Worm (Caenorhabditis elegans) whole organism, L1 larva: Measurements from ENCODE around the gene R10D12.13.

Source experiments
- C34B4.2 ChIP-seq: sonication (generic microtip); optimal IDR thresholded peaks from 2 replicates; lab custom pipeline; 2017; ENCODE audit warnings: mild to moderate bottlenecking, missing genetic modification characterization, missing compliant biosample characterization
- aha-1 ChIP-seq: fragments of 150-350 bp; optimal IDR thresholded peaks from 2 replicates; lab custom pipeline; 2014; ENCODE audit warnings: missing biosample characterization, missing genetic modification characterization
- dpl-1 ChIP-seq, 3 experiments: fragments of 150-350 bp in 2 of 3; sonication (generic microtip) in 1 of 3; optimal IDR thresholded peaks; 2 replicates each; lab custom pipeline; 2014 to 2017; ENCODE audit warnings: missing biosample characterization in 3 of 3, missing genetic modification characterization in 3 of 3, missing genetic modification reagents in 3 of 3
- fkh-10 ChIP-seq: sonication (generic microtip); optimal IDR thresholded peaks from 2 replicates; lab custom pipeline; 2017; ENCODE audit warnings: missing biosample characterization, missing genetic modification reagents, missing genetic modification characterization
- hlh-4 ChIP-seq: sonication (generic microtip); optimal IDR thresholded peaks from 2 replicates; lab custom pipeline; 2016; ENCODE audit warnings: mild to moderate bottlenecking, missing genetic modification characterization, missing compliant biosample characterization
- nhr-19 ChIP-seq: fragments of 200-800 bp; sonication (Bioruptor generic); conservative IDR thresholded peaks from 2 replicates; pipeline ENCODE4 v1.3.6; 2022; ENCODE audit warnings: missing genetic modification characterization, missing compliant biosample characterization

- TF ChIP-seq dpl-1 (GFP tag; optimal IDR thresholded peaks at IDR 0.05; lab: Kevin White, UChicago) (no peak), nhr-19 (no peak), hlh-4 (tag; lab: Kevin White, UChicago) (no peak), fkh-10 (no peak), aha-1 (tag; lab: Kevin White, UChicago) (no peak), C34B4.2 (tag; lab: Kevin White, UChicago) (no peak)
These were observed 4.0 kb upstream of the R10D12.13 start, which contains the start of gene R10D12.10 for ce11 chrV:13958247-13958646.
